Fruit fly (Drosophila melanogaster) S2 (cell line): Measurements from ENCODE around the gene wisp.

ENCODE experiments used
- CG8478 ChIP-seq: fragments of >200 bp; optimal IDR thresholded peaks from 2 replicates; lab custom pipeline; 2018
- CTCF ChIP-seq, 2 experiments: fragments of >200 bp; optimal IDR thresholded peaks; 2 replicates each; lab custom pipeline; 2018

dm6 chrX:11895141-11895540, 1.4 kb downstream of the wisp start:
- TF ChIP-seq CG8478 (lab: Kevin White, UChicago) (no peak), CTCF (optimal IDR thresholded peaks at IDR 0.05; lab: Kevin White, UChicago) (no peak)
